Fruit fly (Drosophila melanogaster): ENCODE data around the gene CG10681.

The CG10681 gene

dm6 chr3L:12526433-12527113 lies 25.3 kb downstream of the CG10681 start, which contains the start of gene eIF2beta (continued):
- TF ChIP-seq CG17186 (GFP tag; optimal IDR thresholded peaks at IDR 0.05) = peak; percentile 32
- TF ChIP-seq CG1832 (GFP tag; optimal IDR thresholded peaks at IDR 0.05) = no peak
- TF ChIP-seq esg (GFP tag; conservative IDR thresholded peaks at IDR 0.05) = no peak
- no peak for TF ChIP-seq ato (GFP tag; IDR thresholded peaks at IDR 0.05; ENCODE audit: partially characterized antibody)
- TF ChIP-seq seq (GFP tag; IDR thresholded peaks at IDR 0.05) = no peak
- no peak for TF ChIP-seq CG8089 (GFP tag; optimal IDR thresholded peaks at IDR 0.05)
- TF ChIP-seq luna (GFP tag; optimal IDR thresholded peaks at IDR 0.05) = no peak
- TF ChIP-seq Sox102F (GFP tag; optimal IDR thresholded peaks at IDR 0.05) = peak; percentile 31
- TF ChIP-seq CG1602 (GFP tag; optimal IDR thresholded peaks at IDR 0.05) = no peak
- TF ChIP-seq CG13624 (GFP tag; optimal IDR thresholded peaks at IDR 0.05) = peak; percentile 6
- peak; percentile 39 for TF ChIP-seq CG7839 (tag; optimal IDR thresholded peaks at IDR 0.05)
- TF ChIP-seq disco-r (GFP tag; optimal IDR thresholded peaks at IDR 0.05) = no peak
- no peak for TF ChIP-seq gsb-n (tag; optimal IDR thresholded peaks at IDR 0.05)
- TF ChIP-seq CG6765 (GFP tag; optimal IDR thresholded peaks at IDR 0.05) = peak; percentile 33
- TF ChIP-seq bsh (GFP tag; optimal IDR thresholded peaks at IDR 0.05) = peak in 1 of 2 experiments; percentile 20
- no peak for TF ChIP-seq CG32772 (GFP tag; IDR thresholded peaks at IDR 0.05)
- no peak for TF ChIP-seq Mrtf (GFP tag; IDR thresholded peaks at IDR 0.05)
- TF ChIP-seq MESR4 (GFP tag; optimal IDR thresholded peaks at IDR 0.05) = peak; percentile 98
- TF ChIP-seq tio (GFP tag; optimal IDR thresholded peaks at IDR 0.05) = no peak
- TF ChIP-seq CG12155 (GFP tag; optimal IDR thresholded peaks at IDR 0.05) = no peak
- no peak for TF ChIP-seq Doc3 (GFP tag; IDR thresholded peaks at IDR 0.05; ENCODE audit: partially characterized antibody)
- no peak for TF ChIP-seq Poxn (GFP tag; IDR thresholded peaks at IDR 0.05)
- no peak for TF ChIP-seq hkb (optimal IDR thresholded peaks at IDR 0.05)
- TF ChIP-seq hkb (GFP tag; IDR thresholded peaks at IDR 0.05) = peak; percentile 68
- no peak for TF ChIP-seq tgo (GFP tag; IDR thresholded peaks at IDR 0.05)
- TF ChIP-seq Taf1 (GFP tag; IDR thresholded peaks at IDR 0.05) = no peak
- no peak for TF ChIP-seq CG18011 (GFP tag; optimal IDR thresholded peaks at IDR 0.05)
- TF ChIP-seq otp (GFP tag; IDR thresholded peaks at IDR 0.05) = no peak
- no peak for TF ChIP-seq Atf3 (GFP tag; optimal IDR thresholded peaks at IDR 0.05)
- no peak for TF ChIP-seq cwo (GFP tag; optimal IDR thresholded peaks at IDR 0.05)
- TF ChIP-seq zf30C (GFP tag; optimal IDR thresholded peaks at IDR 0.05) = no peak
- no peak for TF ChIP-seq HmgZ (tag; optimal IDR thresholded peaks at IDR 0.05)
- TF ChIP-seq br (optimal IDR thresholded peaks at IDR 0.05) = no peak
- peak; percentile 38 for TF ChIP-seq CG6813 (GFP tag; optimal IDR thresholded peaks at IDR 0.05)
- TF ChIP-seq Dfd (GFP tag; optimal IDR thresholded peaks at IDR 0.05) = no peak
- TF ChIP-seq Hr51 (GFP tag; optimal IDR thresholded peaks at IDR 0.05) = peak in 1 of 2 experiments; percentile 38
- TF ChIP-seq CG12769 (tag; optimal IDR thresholded peaks at IDR 0.05) = no peak
- TF ChIP-seq tll (GFP tag; optimal IDR thresholded peaks at IDR 0.05) = no peak
- peak; percentile 42; the same call in 1 of the 2 replicates for TF ChIP-seq CG13287 (GFP tag; IDR thresholded peaks at IDR 0.05; ENCODE audit: partially characterized antibody)
- TF ChIP-seq Stat92E (GFP tag; optimal IDR thresholded peaks at IDR 0.05) = peak in 1 of 3 experiments; percentile 12
- peak; percentile 25; the same call in 1 of the 2 replicates for TF ChIP-seq Rfx (GFP tag; IDR thresholded peaks at IDR 0.05)
- TF ChIP-seq CG18764 (GFP tag; optimal IDR thresholded peaks at IDR 0.05) = peak; percentile 15
- TF ChIP-seq CG7357 (GFP tag; IDR thresholded peaks at IDR 0.05) = no peak
- TF ChIP-seq CG9727 (GFP tag; optimal IDR thresholded peaks at IDR 0.05) = peak; percentile 55
- TF ChIP-seq nau (GFP tag; optimal IDR thresholded peaks at IDR 0.05) = peak; percentile 38
- peak; percentile 37 for TF ChIP-seq exex (tag; optimal IDR thresholded peaks at IDR 0.05)
- TF ChIP-seq amos (GFP tag; IDR thresholded peaks at IDR 0.05; ENCODE audit: partially characterized antibody) = no peak
- TF ChIP-seq CG3163 (GFP tag; optimal IDR thresholded peaks at IDR 0.05) = no peak
- TF ChIP-seq slou (GFP tag; optimal IDR thresholded peaks at IDR 0.05) = no peak
